Fruit fly (Drosophila melanogaster): ENCODE data around the gene Coq4.

The Coq4 gene

DNA sequence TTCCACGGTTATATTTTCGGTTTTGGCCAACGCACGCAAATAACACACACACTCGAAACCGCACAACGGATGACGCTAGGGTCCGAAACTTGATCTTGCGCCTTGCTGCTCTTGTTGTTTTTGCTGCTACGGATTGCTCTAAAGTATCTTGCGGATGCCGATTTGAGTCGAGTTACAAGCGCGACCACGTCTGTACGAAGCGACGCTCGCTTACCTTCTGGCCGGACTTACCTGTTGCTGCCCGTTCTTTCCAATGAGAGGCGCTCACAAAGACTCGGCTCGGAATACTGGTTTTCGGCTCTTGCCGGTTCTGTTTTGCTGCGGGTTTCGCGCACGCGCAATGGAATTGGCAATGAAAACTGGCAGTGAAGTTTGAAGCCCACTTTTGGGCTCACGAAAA, 54.1 kb downstream of the Coq4 start, which contains the start of gene Cad74A (continued):
- TF ChIP-seq pan (optimal IDR thresholded peaks at IDR 0.05) (no peak), rgr (GFP tag; optimal IDR thresholded peaks at IDR 0.05) (no peak), lola (GFP tag; optimal IDR thresholded peaks at IDR 0.05) (no peak), Hr83 (GFP tag; optimal IDR thresholded peaks at IDR 0.05; ENCODE audit: poor library complexity, severe bottlenecking) (peak; percentile 46), woc (GFP tag; optimal IDR thresholded peaks at IDR 0.05) (no peak), Dfd (GFP tag; optimal IDR thresholded peaks at IDR 0.05) (no peak), N (GFP tag; optimal IDR thresholded peaks at IDR 0.05) (no peak), GATAd (GFP tag; optimal IDR thresholded peaks at IDR 0.05) (no peak), psq (GFP tag; optimal IDR thresholded peaks at IDR 0.05) (peak; percentile 87), Myc (optimal IDR thresholded peaks at IDR 0.05) (peak; percentile 50), ey (GFP tag; optimal IDR thresholded peaks at IDR 0.05) (no peak)

Data from whole organism, wandering third instar larva.